Fruit fly (Drosophila melanogaster) whole organism, embryonic: ENCODE measurements around the gene NANS.

Source experiments
- B-H2 ChIP-seq: fragments of 200-800 bp; sonication (Bioruptor generic); optimal IDR thresholded peaks from 2 replicates; lab custom pipeline; 2018; ENCODE audit warnings: missing biosample characterization, mild to moderate bottlenecking, missing genetic modification characterization
- Bgb ChIP-seq: fragments of 200-800 bp; sonication (Bioruptor generic); IDR thresholded peaks from 2 replicates; pipeline ENCODE4 v1.3.6; 2022; ENCODE audit warnings: missing biosample characterization, missing genetic modification characterization; ENCODE audit not compliant: partially characterized antibody
- CG10274 ChIP-seq: fragments of 200-800 bp; sonication (Bioruptor generic); optimal IDR thresholded peaks from 3 replicates; lab custom pipeline; 2017; ENCODE audit warnings: missing biosample characterization, mild to moderate bottlenecking, missing genetic modification characterization
- CG11723 ChIP-seq: fragments of 200-800 bp; sonication (Bioruptor generic); optimal IDR thresholded peaks from 2 replicates; lab custom pipeline; 2017; ENCODE audit warnings: missing biosample characterization, mild to moderate bottlenecking, missing genetic modification characterization
- CG12942 ChIP-seq: fragments of 200-800 bp; sonication (Bioruptor generic); optimal IDR thresholded peaks from 3 replicates; lab custom pipeline; 2016; ENCODE audit warnings: missing biosample characterization, missing genetic modification characterization
- CG17829 ChIP-seq: fragments of 200-800 bp; optimal IDR thresholded peaks from 2 replicates; lab custom pipeline; 2019; ENCODE audit warnings: missing biosample characterization, mild to moderate bottlenecking, missing genetic modification characterization, moderate library complexity
- CG18011 ChIP-seq: fragments of 200-800 bp; sonication (Bioruptor generic); optimal IDR thresholded peaks from 2 replicates; lab custom pipeline; 2017; ENCODE audit warnings: missing biosample characterization, missing genetic modification characterization, mild to moderate bottlenecking, moderate library complexity, missing genotype
- CG18599 ChIP-seq: fragments of 200-800 bp; sonication (Bioruptor generic); optimal IDR thresholded peaks from 3 replicates; lab custom pipeline; 2017; ENCODE audit warnings: missing biosample characterization, missing genetic modification characterization, mild to moderate bottlenecking, moderate library complexity, missing genetic modification reagents
- CG18619 ChIP-seq: fragments of 200-800 bp; sonication (Bioruptor generic); optimal IDR thresholded peaks from 3 replicates; lab custom pipeline; 2017; ENCODE audit warnings: missing biosample characterization, mild to moderate bottlenecking, missing genetic modification characterization
- CG2712 ChIP-seq: fragments of 200-800 bp; optimal IDR thresholded peaks from 3 replicates; lab custom pipeline; 2019; ENCODE audit warnings: missing biosample characterization, mild to moderate bottlenecking, missing genetic modification characterization, moderate library complexity
- CG30431 ChIP-seq: fragments of 200-800 bp; sonication (Bioruptor generic); optimal IDR thresholded peaks from 2 replicates; lab custom pipeline; 2017; ENCODE audit warnings: missing biosample characterization, missing genetic modification characterization
- CG3281 ChIP-seq: fragments of 200-800 bp; sonication (Bioruptor generic); optimal IDR thresholded peaks from 3 replicates; lab custom pipeline; 2017; ENCODE audit warnings: missing biosample characterization, mild to moderate bottlenecking, missing genetic modification characterization
- CG33557 ChIP-seq: fragments of 200-800 bp; sonication (Bioruptor generic); optimal IDR thresholded peaks from 2 replicates; lab custom pipeline; 2019; ENCODE audit warnings: missing biosample characterization, mild to moderate bottlenecking, missing genetic modification characterization, moderate library complexity
- CG3847 ChIP-seq: fragments of 200-800 bp; sonication (Bioruptor generic); IDR thresholded peaks from 2 replicates; pipeline ENCODE4 v1.3.6; 2022; ENCODE audit warnings: missing biosample characterization, missing genetic modification characterization
- CG8290 ChIP-seq, 3 experiments: fragments of 200-800 bp; sonication (Bioruptor generic); optimal IDR thresholded peaks; 2 replicates each; lab custom pipeline; 2016 to 2019; ENCODE audit warnings: missing biosample characterization in 3 of 3, missing genetic modification characterization in 3 of 3, mild to moderate bottlenecking in 2 of 3, moderate library complexity in 1 of 3
- CG8388 ChIP-seq: fragments of 200-800 bp; sonication (Bioruptor generic); optimal IDR thresholded peaks from 2 replicates; lab custom pipeline; 2019; ENCODE audit warnings: missing biosample characterization, mild to moderate bottlenecking, missing genetic modification characterization, moderate library complexity
- CTCF ChIP-seq: fragments of 200-800 bp; sonication (Bioruptor generic); optimal IDR thresholded peaks from 2 replicates; lab custom pipeline; 2017; ENCODE audit warnings: missing biosample characterization, mild to moderate bottlenecking, missing genetic modification characterization, moderate library complexity
- Camta ChIP-seq: fragments of 200-800 bp; sonication (Bioruptor generic); optimal IDR thresholded peaks from 2 replicates; lab custom pipeline; 2016; ENCODE audit warnings: missing biosample characterization, missing genetic modification characterization
- CoRest ChIP-seq: fragments of 200-800 bp; sonication (Bioruptor generic); optimal IDR thresholded peaks from 3 replicates; lab custom pipeline; 2018; ENCODE audit warnings: missing biosample characterization, mild to moderate bottlenecking, missing genetic modification characterization, moderate library complexity
- Dbx ChIP-seq: fragments of 200-800 bp; sonication (Bioruptor generic); IDR thresholded peaks from 3 replicates; pipeline ENCODE4 v1.3.6; 2022; ENCODE audit warnings: missing biosample characterization, missing genetic modification characterization
- Dp ChIP-seq: fragments of 200-800 bp; sonication (Bioruptor generic); optimal IDR thresholded peaks from 2 replicates; lab custom pipeline; 2018; ENCODE audit warnings: missing biosample characterization, mild to moderate bottlenecking, missing genetic modification characterization, moderate library complexity
- E2f1 ChIP-seq: fragments of 200-800 bp; sonication (Bioruptor generic); IDR thresholded peaks from 2 replicates; pipeline ENCODE4 v1.3.6; 2022; ENCODE audit warnings: missing biosample characterization, missing genetic modification characterization
- ERR ChIP-seq: fragments of 200-800 bp; sonication (Bioruptor generic); optimal IDR thresholded peaks from 2 replicates; lab custom pipeline; 2016; ENCODE audit warnings: missing biosample characterization, missing genetic modification characterization
- Elba2 ChIP-seq: fragments of 200-800 bp; sonication (Bioruptor generic); optimal IDR thresholded peaks from 3 replicates; lab custom pipeline; 2016; ENCODE audit warnings: missing biosample characterization, missing genetic modification characterization
- Fer2 ChIP-seq: fragments of 200-800 bp; sonication (Bioruptor generic); optimal IDR thresholded peaks from 2 replicates; lab custom pipeline; 2018; ENCODE audit warnings: missing biosample characterization, mild to moderate bottlenecking, missing genetic modification characterization, moderate library complexity
- HHEX ChIP-seq: fragments of 200-800 bp; sonication (Bioruptor generic); optimal IDR thresholded peaks from 3 replicates; lab custom pipeline; 2017; ENCODE audit warnings: missing biosample characterization, mild to moderate bottlenecking, missing genetic modification characterization, missing genetic modification reagents
- Max ChIP-seq: fragments of 200-800 bp; sonication (Bioruptor generic); optimal IDR thresholded peaks from 2 replicates; lab custom pipeline; 2016; ENCODE audit warnings: missing biosample characterization, mild to moderate bottlenecking, missing genetic modification characterization
- Med ChIP-seq: fragments of 200-800 bp; sonication (Bioruptor generic); peaks from one replicate; lab custom pipeline; 2016; ENCODE audit warnings: missing biosample characterization, missing genetic modification characterization, mild to moderate bottlenecking, inconsistent platforms, moderate library complexity
- NfI ChIP-seq: fragments of 200-800 bp; sonication (Bioruptor generic); optimal IDR thresholded peaks from 3 replicates; lab custom pipeline; 2018; ENCODE audit warnings: missing biosample characterization, mild to moderate bottlenecking, missing genetic modification characterization, moderate library complexity
- PHDP ChIP-seq: fragments of 200-800 bp; sonication (Bioruptor generic); optimal IDR thresholded peaks from 3 replicates; lab custom pipeline; 2018; ENCODE audit warnings: missing biosample characterization, mild to moderate bottlenecking, missing genetic modification characterization, moderate library complexity
- al ChIP-seq: fragments of 200-800 bp; sonication (Bioruptor generic); IDR thresholded peaks from 2 replicates; pipeline ENCODE4 v1.3.6; 2022; ENCODE audit warnings: missing biosample characterization, missing genetic modification characterization
- ash1 ChIP-seq: fragments of 200-800 bp; sonication (Bioruptor generic); optimal IDR thresholded peaks from 2 replicates; lab custom pipeline; 2018; ENCODE audit warnings: missing biosample characterization, mild to moderate bottlenecking, missing genetic modification characterization
- br ChIP-seq: fragments of >200 bp; optimal IDR thresholded peaks from 2 replicates; lab custom pipeline; 2017
- chinmo ChIP-seq: fragments of 200-800 bp; sonication (Bioruptor generic); IDR thresholded peaks from 4 replicates; pipeline ENCODE4 v1.3.6; 2022; ENCODE audit warnings: missing biosample characterization, missing genetic modification characterization; ENCODE audit not compliant: partially characterized antibody
- croc ChIP-seq: fragments of 200-800 bp; sonication (Bioruptor generic); conservative IDR thresholded peaks from 3 replicates; pipeline ENCODE4 v1.3.6; 2022; ENCODE audit warnings: missing biosample characterization, missing genetic modification characterization
- dpn ChIP-seq, 2 experiments: fragments of 200-800 bp; sonication (Bioruptor generic); optimal IDR thresholded peaks; 3 replicates each; lab custom pipeline; 2016; ENCODE audit warnings: missing biosample characterization in 2 of 2, missing genetic modification characterization in 2 of 2
- ewg ChIP-seq: fragments of 200-800 bp; sonication (Bioruptor generic); optimal IDR thresholded peaks from 3 replicates; lab custom pipeline; 2017; ENCODE audit warnings: mild to moderate bottlenecking, missing biosample characterization, missing genetic modification reagents, missing genetic modification characterization
- gfzf ChIP-seq: fragments of 200-800 bp; sonication (Bioruptor generic); optimal IDR thresholded peaks from 2 replicates; lab custom pipeline; 2016; ENCODE audit warnings: missing biosample characterization, mild to moderate bottlenecking, missing genetic modification characterization, moderate library complexity
- hth ChIP-seq: fragments of >200 bp; optimal IDR thresholded peaks from 2 replicates; lab custom pipeline; 2017; ENCODE audit warnings: inconsistent platforms
- lmd ChIP-seq: fragments of 200-800 bp; sonication (Bioruptor generic); IDR thresholded peaks from 2 replicates; pipeline ENCODE4 v1.3.6; 2022; ENCODE audit warnings: missing biosample characterization, missing genetic modification characterization
- nom ChIP-seq: fragments of 200-800 bp; sonication (Bioruptor generic); optimal IDR thresholded peaks from 2 replicates; lab custom pipeline; 2017; ENCODE audit warnings: missing biosample characterization, missing genetic modification characterization, mild to moderate bottlenecking, moderate library complexity, missing genetic modification reagents
- phol ChIP-seq: fragments of 200-800 bp; sonication (Bioruptor generic); optimal IDR thresholded peaks from 3 replicates; lab custom pipeline; 2018; ENCODE audit warnings: missing biosample characterization, mild to moderate bottlenecking, missing genetic modification characterization, moderate library complexity
- prd ChIP-seq, 3 experiments: fragments of >200 bp in 2 of 3; fragments of 200-800 bp in 1 of 3; sonication (Bioruptor generic) in 1 of 3; optimal IDR thresholded peaks in 2 of 3; IDR thresholded peaks in 1 of 3; 2 replicates in 2 of 3; 3 replicates in 1 of 3; pipeline versions ENCODE4 v1.3.6 to Lab custom; 2017 to 2022; ENCODE audit warnings: missing biosample characterization in 1 of 3, missing genetic modification characterization in 1 of 3
- sens-2 ChIP-seq: fragments of 200-800 bp; sonication (Bioruptor generic); IDR thresholded peaks from 2 replicates; pipeline ENCODE4 v1.3.6; 2022; ENCODE audit warnings: missing biosample characterization, missing genetic modification characterization
- sim ChIP-seq: fragments of 200-800 bp; sonication (Bioruptor generic); IDR thresholded peaks from 2 replicates; pipeline ENCODE4 v1.3.6; 2022; ENCODE audit warnings: missing biosample characterization, missing genetic modification characterization
- stwl ChIP-seq: fragments of 200-800 bp; sonication (Bioruptor generic); optimal IDR thresholded peaks from 3 replicates; lab custom pipeline; 2018; ENCODE audit warnings: missing biosample characterization, mild to moderate bottlenecking, missing genetic modification characterization, moderate library complexity
- trem ChIP-seq: fragments of 200-800 bp; optimal IDR thresholded peaks from 3 replicates; lab custom pipeline; 2019; ENCODE audit warnings: missing biosample characterization, mild to moderate bottlenecking, missing genetic modification characterization, moderate library complexity
- wek ChIP-seq: fragments of 200-800 bp; sonication (Bioruptor generic); optimal IDR thresholded peaks from 3 replicates; lab custom pipeline; 2018; ENCODE audit warnings: missing biosample characterization, mild to moderate bottlenecking, missing genetic modification characterization, moderate library complexity
- zf30C ChIP-seq: fragments of 200-800 bp; sonication (Bioruptor generic); optimal IDR thresholded peaks from 3 replicates; lab custom pipeline; 2018; ENCODE audit warnings: missing biosample characterization, mild to moderate bottlenecking, missing genetic modification characterization

NANS gene

DNA sequence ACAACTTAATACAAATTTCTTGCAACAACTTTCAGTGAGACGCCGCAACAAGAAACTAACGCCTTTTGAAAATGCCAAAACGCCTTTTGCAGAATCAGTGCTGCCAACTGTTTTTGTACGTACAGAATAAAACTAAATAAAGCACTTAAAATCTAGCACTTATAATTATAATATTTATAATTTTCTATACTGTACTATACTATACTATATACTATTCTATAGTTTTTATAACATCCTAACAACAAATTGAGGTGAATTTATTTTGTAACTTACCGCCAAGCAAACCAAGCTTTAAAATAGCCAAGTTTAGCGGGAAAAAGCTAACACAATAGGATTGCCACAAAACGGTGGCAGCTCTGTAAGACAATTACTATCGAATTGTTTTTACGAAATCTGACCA is 7.4 kb downstream of the NANS start, which contains the start of the genes Aos1 and Srlp (continued):
- TF ChIP-seq Camta (no peak), trem (peak; percentile 99), Fer2 (tag; lab: Kevin White, UChicago) (peak; percentile 34), CG3847 (GFP tag; lab: Robert Waterston, UW) (peak; percentile 55; the same call in 1 of the 2 replicates), CG12942 (GFP tag; lab: Kevin White, UChicago) (peak; percentile 52), CG8388 (GFP tag; lab: Kevin White, UChicago) (peak; percentile 44), hth (lab: Kevin White, UChicago) (no peak), CG10274 (no peak), CTCF (GFP tag; lab: Kevin White, UChicago) (peak; percentile 40), CG8290 (GFP tag; optimal IDR thresholded peaks at IDR 0.05; lab: Kevin White, UChicago) (peak; percentile 19), CG8290 (tag; optimal IDR thresholded peaks at IDR 0.05; lab: Kevin White, UChicago) (no peak), zf30C (GFP tag; lab: Kevin White, UChicago) (no peak), ash1 (no peak), Dbx (GFP tag; lab: Robert Waterston, UW) (0 out of 3 replicates have a peak, but pooled peaks have one; percentile 44), wek (GFP tag; lab: Kevin White, UChicago) (no peak), CG33557 (GFP tag; lab: Kevin White, UChicago) (peak; percentile 34), Dp (GFP tag; lab: Kevin White, UChicago) (peak; percentile 50), prd (optimal IDR thresholded peaks at IDR 0.05; lab: Kevin White, UChicago) (no peak), prd (GFP tag; IDR thresholded peaks at IDR 0.05; lab: Robert Waterston, UW) (peak; percentile 55; the same call in 2 of the 3 replicates), sens-2 (GFP tag; lab: Robert Waterston, UW) (no peak), chinmo (GFP tag; lab: Robert Waterston, UW) (0 out of 4 replicates have a peak, but pooled peaks have one; percentile 38), NfI (GFP tag; lab: Kevin White, UChicago) (peak; percentile 46), phol (tag; lab: Kevin White, UChicago) (peak; percentile 80), Elba2 (GFP tag; lab: Kevin White, UChicago) (peak; percentile 37), ewg (peak; percentile 1), dpn (GFP tag; optimal IDR thresholded peaks at IDR 0.05; lab: Kevin White, UChicago) (peak in 1 of 2 experiments; percentile 45), CG3281 (GFP tag; lab: Kevin White, UChicago) (peak; percentile 50), croc (GFP tag; lab: Robert Waterston, UW) (no peak), CG11723 (GFP tag; lab: Kevin White, UChicago) (peak; percentile 11), E2f1 (GFP tag; lab: Robert Waterston, UW) (0 out of 2 replicates have a peak, but pooled peaks have one; percentile 8), lmd (GFP tag; lab: Robert Waterston, UW) (peak; percentile 37; the same call in 1 of the 2 replicates), Max (GFP tag; lab: Kevin White, UChicago) (peak; percentile 56), Med (GFP tag; lab: Kevin White, UChicago) (peak; percentile 52), ERR (GFP tag; lab: Kevin White, UChicago) (no peak), HHEX (GFP tag; lab: Kevin White, UChicago) (peak; percentile 17), CG17829 (tag; lab: Kevin White, UChicago) (peak; percentile 66), sim (no peak), CG18011 (GFP tag; lab: Kevin White, UChicago) (peak; percentile 11), br (lab: Kevin White, UChicago) (no peak), Bgb (GFP tag; lab: Robert Waterston, UW) (no peak), B-H2 (GFP tag; lab: Kevin White, UChicago) (peak; percentile 60), CG2712 (tag; lab: Kevin White, UChicago) (peak; percentile 76), PHDP (tag; lab: Kevin White, UChicago) (peak; percentile 61), stwl (tag; lab: Kevin White, UChicago) (peak; percentile 53), gfzf (peak; percentile 74), nom (GFP tag; lab: Kevin White, UChicago) (peak; percentile 43), CoRest (tag; lab: Kevin White, UChicago) (peak; percentile 83), CG18619 (GFP tag; lab: Kevin White, UChicago) (peak; percentile 26), CG18599 (GFP tag; lab: Kevin White, UChicago) (no peak), CG30431 (GFP tag; lab: Kevin White, UChicago) (no peak), al (peak; percentile 43)
